Worm (Caenorhabditis elegans): ENCODE data around the gene R12C12.6.
A peak's percentile ranks its signal among the peaks of the same experiment; 100 is the strongest.

R12C12.6 gene

ce11 chrII:6067066-6067465, 19.4 kb upstream of the R12C12.6 start, which contains the start of gene H12I13.1:
Gene H12I13.1, minus strand, starts transcription at chrII:6067166.
- TF ChIP-seq snpc-4 (tag; optimal IDR thresholded peaks at IDR 0.05) (no peak), nhr-28 (tag; optimal IDR thresholded peaks at IDR 0.05) (no peak), sptf-1 (tag; optimal IDR thresholded peaks at IDR 0.05) (no peak), ztf-11 (tag; optimal IDR thresholded peaks at IDR 0.05) (no peak), tbx-8 (GFP tag; optimal IDR thresholded peaks at IDR 0.05) (no peak), mls-2 (tag; optimal IDR thresholded peaks at IDR 0.05) (no peak), nhr-12 (tag; optimal IDR thresholded peaks at IDR 0.05) (no peak), nhr-76 (tag; optimal IDR thresholded peaks at IDR 0.05) (no peak), unc-62 (GFP tag; optimal IDR thresholded peaks at IDR 0.05) (no peak), lin-13 (tag; optimal IDR thresholded peaks at IDR 0.05) (no peak), pha-4 (tag; optimal IDR thresholded peaks at IDR 0.05) (no peak)

- TF ChIP-seq unc-39 (tag; optimal IDR thresholded peaks at IDR 0.05), result no peak
- TF ChIP-seq ceh-39 (tag; optimal IDR thresholded peaks at IDR 0.05), result no peak
- no peak for TF ChIP-seq sem-2 (GFP tag; optimal IDR thresholded peaks at IDR 0.05)
- no peak for TF ChIP-seq ceh-43 (GFP tag; optimal IDR thresholded peaks at IDR 0.05)
- TF ChIP-seq ham-2 (GFP tag; optimal IDR thresholded peaks at IDR 0.05), result no peak
- TF ChIP-seq mls-2 (tag; optimal IDR thresholded peaks at IDR 0.05), result no peak
- peak; percentile 37 for TF ChIP-seq lin-13 (tag; optimal IDR thresholded peaks at IDR 0.05)
- no peak for TF ChIP-seq unc-62 (GFP tag; optimal IDR thresholded peaks at IDR 0.05)
- no peak for TF ChIP-seq drap-1 (GFP tag; optimal IDR thresholded peaks at IDR 0.05)
- TF ChIP-seq unc-120 (tag; optimal IDR thresholded peaks at IDR 0.05; ENCODE audit: poor library complexity, severe bottlenecking), result no peak
- no peak for TF ChIP-seq lin-32 (GFP tag; optimal IDR thresholded peaks at IDR 0.05)
- TF ChIP-seq elt-3 (tag; optimal IDR thresholded peaks at IDR 0.05), result no peak
- no peak for TF ChIP-seq nhr-12 (tag; optimal IDR thresholded peaks at IDR 0.05)
- no peak for TF ChIP-seq ztf-11 (tag; optimal IDR thresholded peaks at IDR 0.05)
- TF ChIP-seq hlh-1 (tag; optimal IDR thresholded peaks at IDR 0.05), result no peak
- no peak for TF ChIP-seq ces-1 (GFP tag; optimal IDR thresholded peaks at IDR 0.05)
- TF ChIP-seq nhr-2 (tag; optimal IDR thresholded peaks at IDR 0.05), result no peak
- no peak for TF ChIP-seq nhr-237 (tag; optimal IDR thresholded peaks at IDR 0.05)
- peak; percentile 25 for TF ChIP-seq pha-4 (tag; optimal IDR thresholded peaks at IDR 0.05)
- no peak for TF ChIP-seq flh-1 (GFP tag; optimal IDR thresholded peaks at IDR 0.05)
- no peak for TF ChIP-seq lsy-2 (tag; optimal IDR thresholded peaks at IDR 0.05)
- no peak for TF ChIP-seq zip-8 (tag; optimal IDR thresholded peaks at IDR 0.05)
- no peak for TF ChIP-seq mep-1 (tag; optimal IDR thresholded peaks at IDR 0.05)
- no peak for TF ChIP-seq ceh-83 (GFP tag; optimal IDR thresholded peaks at IDR 0.05)
- TF ChIP-seq mab-5 (tag; optimal IDR thresholded peaks at IDR 0.05), result peak; percentile 10
- TF ChIP-seq cnd-1 (tag; optimal IDR thresholded peaks at IDR 0.05), result peak; percentile 2
Observed at ce11 chrII:6061495-6061894, 13.8 kb upstream of the R12C12.6 start.

- TF ChIP-seq mab-5 (tag; optimal IDR thresholded peaks at IDR 0.05) (no peak), elt-3 (tag; optimal IDR thresholded peaks at IDR 0.05) (no peak)
Observed at ce11 chrII:6055927-6056326, 8.3 kb upstream of the R12C12.6 start, which contains the start of gene R12C12.7. Gene R12C12.7, minus strand, starts transcription at chrII:6055985.

ce11 chrII:6050120-6050519, 2.5 kb upstream of the R12C12.6 start, which contains the start of gene gldc-1:
Gene gldc-1, plus strand, starts transcription at chrII:6050420.
- TF ChIP-seq mep-1 (tag; optimal IDR thresholded peaks at IDR 0.05) (no peak), blmp-1 (tag; optimal IDR thresholded peaks at IDR 0.05) (no peak), sptf-1 (tag; optimal IDR thresholded peaks at IDR 0.05) (no peak), cnd-1 (tag; optimal IDR thresholded peaks at IDR 0.05) (no peak), drap-1 (GFP tag; optimal IDR thresholded peaks at IDR 0.05) (no peak), zip-8 (tag; optimal IDR thresholded peaks at IDR 0.05) (no peak), nhr-12 (tag; optimal IDR thresholded peaks at IDR 0.05) (no peak), ces-1 (GFP tag; optimal IDR thresholded peaks at IDR 0.05) (no peak), lsy-2 (tag; optimal IDR thresholded peaks at IDR 0.05) (no peak), lin-13 (tag; optimal IDR thresholded peaks at IDR 0.05) (no peak), sem-2 (GFP tag; optimal IDR thresholded peaks at IDR 0.05) (no peak)

- no peak for TF ChIP-seq mab-5 (tag; optimal IDR thresholded peaks at IDR 0.05)
- TF ChIP-seq unc-120 (tag; optimal IDR thresholded peaks at IDR 0.05; ENCODE audit: poor library complexity, severe bottlenecking), result no peak
- TF ChIP-seq pha-4 (tag; optimal IDR thresholded peaks at IDR 0.05), result no peak
Observed at ce11 chrII:6049546-6049945, 1.9 kb upstream of the R12C12.6 start.

Data from whole organism, mixed stage, embryonic.